Fruit fly (Drosophila melanogaster) whole organism, embryonic: Measurements from ENCODE around the gene inaE.

Source experiments
- Bgb ChIP-seq: fragments of 200-800 bp; sonication (Bioruptor generic); IDR thresholded peaks from 2 replicates; pipeline ENCODE4 v1.3.6; 2022; ENCODE audit warnings: missing biosample characterization, missing genetic modification characterization; ENCODE audit not compliant: partially characterized antibody
- CG11560 ChIP-seq: fragments of 200-800 bp; sonication (Bioruptor generic); IDR thresholded peaks from 3 replicates; pipeline ENCODE4 v1.3.6; 2022; ENCODE audit warnings: missing biosample characterization, missing genetic modification characterization
- CG12659 ChIP-seq: fragments of 200-800 bp; sonication (Bioruptor generic); optimal IDR thresholded peaks from 3 replicates; lab custom pipeline; 2017; ENCODE audit warnings: mild to moderate bottlenecking, missing biosample characterization, missing genetic modification reagents, missing genetic modification characterization
- CG13287 ChIP-seq: fragments of 200-800 bp; sonication (Bioruptor generic); IDR thresholded peaks from 2 replicates; pipeline ENCODE4 v1.3.6; 2022; ENCODE audit warnings: missing biosample characterization, missing genetic modification characterization; ENCODE audit not compliant: partially characterized antibody
- CG15479 ChIP-seq: fragments of 200-800 bp; sonication (Bioruptor generic); optimal IDR thresholded peaks from 3 replicates; lab custom pipeline; 2019; ENCODE audit warnings: missing biosample characterization, mild to moderate bottlenecking, missing genetic modification characterization, moderate library complexity
- CG1602 ChIP-seq: fragments of 200-800 bp; sonication (Bioruptor generic); optimal IDR thresholded peaks from 3 replicates; lab custom pipeline; 2016; ENCODE audit warnings: missing biosample characterization, missing genetic modification characterization
- CG18011 ChIP-seq: fragments of 200-800 bp; sonication (Bioruptor generic); optimal IDR thresholded peaks from 2 replicates; lab custom pipeline; 2017; ENCODE audit warnings: missing biosample characterization, missing genetic modification characterization, mild to moderate bottlenecking, moderate library complexity, missing genotype
- CG34224 ChIP-seq: fragments of 200-800 bp; sonication (Bioruptor generic); IDR thresholded peaks from 3 replicates; pipeline ENCODE4 v1.3.6; 2022; ENCODE audit warnings: missing biosample characterization, missing genetic modification characterization; ENCODE audit not compliant: partially characterized antibody
- CG4360 ChIP-seq: fragments of 200-800 bp; sonication (Bioruptor generic); IDR thresholded peaks from 2 replicates; pipeline ENCODE4 v1.3.6; 2022; ENCODE audit warnings: missing biosample characterization, missing genetic modification characterization
- CG6791 ChIP-seq: fragments of 200-800 bp; sonication (Bioruptor generic); IDR thresholded peaks from 3 replicates; pipeline ENCODE4 v1.3.6; 2022; ENCODE audit warnings: missing biosample characterization, missing genetic modification characterization; ENCODE audit not compliant: partially characterized antibody
- CG7963 ChIP-seq: fragments of 200-800 bp; sonication (Bioruptor generic); IDR thresholded peaks from 3 replicates; pipeline ENCODE4 v1.3.6; 2022; ENCODE audit warnings: missing biosample characterization, missing genetic modification characterization; ENCODE audit not compliant: partially characterized antibody
- CG8281 ChIP-seq: fragments of 200-800 bp; sonication (Bioruptor generic); optimal IDR thresholded peaks from 2 replicates; lab custom pipeline; 2018; ENCODE audit warnings: missing biosample characterization, mild to moderate bottlenecking, missing genetic modification characterization, moderate library complexity
- CG9797 ChIP-seq: fragments of 200-800 bp; sonication (Bioruptor generic); optimal IDR thresholded peaks from 3 replicates; lab custom pipeline; 2018; ENCODE audit warnings: missing biosample characterization, mild to moderate bottlenecking, missing genetic modification characterization
- Dbx ChIP-seq: fragments of 200-800 bp; sonication (Bioruptor generic); IDR thresholded peaks from 3 replicates; pipeline ENCODE4 v1.3.6; 2022; ENCODE audit warnings: missing biosample characterization, missing genetic modification characterization
- Dp ChIP-seq: fragments of 200-800 bp; sonication (Bioruptor generic); optimal IDR thresholded peaks from 2 replicates; lab custom pipeline; 2018; ENCODE audit warnings: missing biosample characterization, mild to moderate bottlenecking, missing genetic modification characterization, moderate library complexity
- Dref ChIP-seq: fragments of 200-800 bp; sonication (Bioruptor generic); IDR thresholded peaks from 2 replicates; pipeline ENCODE4 v1.3.6; 2022; ENCODE audit warnings: missing biosample characterization, missing genetic modification characterization
- E2f2 ChIP-seq: fragments of 200-800 bp; sonication (Bioruptor generic); IDR thresholded peaks from 2 replicates; pipeline ENCODE4 v1.3.6; 2022; ENCODE audit warnings: missing biosample characterization, missing genetic modification characterization
- MBD-R2 ChIP-seq: fragments of 200-800 bp; sonication (Bioruptor generic); IDR thresholded peaks from 2 replicates; pipeline ENCODE4 v1.3.6; 2022; ENCODE audit warnings: missing biosample characterization, missing genetic modification characterization
- MTF-1 ChIP-seq: fragments of 200-800 bp; sonication (Bioruptor generic); optimal IDR thresholded peaks from 2 replicates; lab custom pipeline; 2018; ENCODE audit warnings: missing biosample characterization, mild to moderate bottlenecking, missing genetic modification characterization, borderline replicate concordance
- Myb ChIP-seq: fragments of 200-800 bp; sonication (Bioruptor generic); optimal IDR thresholded peaks from 2 replicates; lab custom pipeline; 2016; ENCODE audit warnings: missing biosample characterization, missing genetic modification characterization
- Nf-YB ChIP-seq: fragments of 200-800 bp; sonication (Bioruptor generic); optimal IDR thresholded peaks from 3 replicates; lab custom pipeline; 2019; ENCODE audit warnings: missing biosample characterization, mild to moderate bottlenecking, missing genetic modification characterization, moderate library complexity
- Opbp ChIP-seq: fragments of 200-800 bp; sonication (Bioruptor generic); IDR thresholded peaks from 3 replicates; pipeline ENCODE4 v1.3.6; 2022; ENCODE audit warnings: missing biosample characterization, missing genetic modification characterization; ENCODE audit not compliant: partially characterized antibody
- Pdp1 ChIP-seq, 2 experiments: fragments of 200-800 bp; sonication (Bioruptor generic); optimal IDR thresholded peaks; 3 replicates each; lab custom pipeline; 2016; ENCODE audit warnings: missing biosample characterization in 2 of 2, missing genetic modification characterization in 2 of 2, mild to moderate bottlenecking in 1 of 2, moderate library complexity in 1 of 2
- Rx ChIP-seq: fragments of 200-800 bp; sonication (Bioruptor generic); IDR thresholded peaks from 2 replicates; pipeline ENCODE4 v1.3.6; 2022; ENCODE audit warnings: missing biosample characterization, missing genetic modification characterization
- Scr ChIP-seq: fragments of 200-800 bp; sonication (Bioruptor generic); IDR thresholded peaks from 2 replicates; pipeline ENCODE4 v1.3.6; 2022; ENCODE audit warnings: missing biosample characterization, missing genetic modification characterization; ENCODE audit not compliant: partially characterized antibody
- Taf1 ChIP-seq: fragments of 200-800 bp; sonication (Bioruptor generic); IDR thresholded peaks from 2 replicates; pipeline ENCODE4 v1.3.6; 2022; ENCODE audit warnings: missing biosample characterization, missing genetic modification characterization
- amos ChIP-seq: fragments of 200-800 bp; sonication (Bioruptor generic); IDR thresholded peaks from 2 replicates; pipeline ENCODE4 v1.3.6; 2022; ENCODE audit warnings: missing biosample characterization, missing genetic modification characterization; ENCODE audit not compliant: partially characterized antibody
- ato ChIP-seq: fragments of 200-800 bp; sonication (Bioruptor generic); IDR thresholded peaks from 2 replicates; pipeline ENCODE4 v1.3.6; 2022; ENCODE audit warnings: missing biosample characterization, missing genetic modification characterization; ENCODE audit not compliant: partially characterized antibody
- btn ChIP-seq: fragments of 200-800 bp; sonication (Bioruptor generic); optimal IDR thresholded peaks from 2 replicates; lab custom pipeline; 2016; ENCODE audit warnings: missing biosample characterization, missing genetic modification characterization
- disco-r ChIP-seq: fragments of 200-800 bp; sonication (Bioruptor generic); optimal IDR thresholded peaks from 2 replicates; lab custom pipeline; 2016; ENCODE audit warnings: missing biosample characterization, missing genetic modification characterization
- gfzf ChIP-seq: fragments of 200-800 bp; sonication (Bioruptor generic); optimal IDR thresholded peaks from 2 replicates; lab custom pipeline; 2016; ENCODE audit warnings: missing biosample characterization, mild to moderate bottlenecking, missing genetic modification characterization, moderate library complexity
- gsb ChIP-seq: fragments of 200-800 bp; sonication (Bioruptor generic); IDR thresholded peaks from 2 replicates; pipeline ENCODE4 v1.3.6; 2022; ENCODE audit warnings: missing biosample characterization, missing genetic modification characterization
- hbn ChIP-seq: fragments of 200-800 bp; sonication (Bioruptor generic); IDR thresholded peaks from 2 replicates; pipeline ENCODE4 v1.3.6; 2022; ENCODE audit warnings: missing biosample characterization, missing genetic modification characterization; ENCODE audit not compliant: partially characterized antibody
- insv ChIP-seq, 2 experiments: fragments of 200-800 bp; sonication (Bioruptor generic); optimal IDR thresholded peaks; 3 replicates each; lab custom pipeline; 2016 to 2018; ENCODE audit warnings: missing biosample characterization in 2 of 2, missing genetic modification characterization in 2 of 2
- lola ChIP-seq, 3 experiments: fragments of >200 bp in 2 of 3; fragments of 200-800 bp in 1 of 3; sonication (Bioruptor generic) in 1 of 3; optimal IDR thresholded peaks; 2 replicates each; lab custom pipeline; 2017 to 2019; ENCODE audit warnings: missing biosample characterization in 3 of 3, missing genetic modification characterization in 3 of 3, mild to moderate bottlenecking in 1 of 3, moderate library complexity in 1 of 3
- mirr ChIP-seq: fragments of 200-800 bp; sonication (Bioruptor generic); optimal IDR thresholded peaks from 3 replicates; lab custom pipeline; 2018; ENCODE audit warnings: missing biosample characterization, mild to moderate bottlenecking, missing genetic modification characterization
- nom ChIP-seq: fragments of 200-800 bp; sonication (Bioruptor generic); optimal IDR thresholded peaks from 2 replicates; lab custom pipeline; 2017; ENCODE audit warnings: missing biosample characterization, missing genetic modification characterization, mild to moderate bottlenecking, moderate library complexity, missing genetic modification reagents
- odd ChIP-seq: fragments of 200-800 bp; sonication (Bioruptor generic); optimal IDR thresholded peaks from 2 replicates; lab custom pipeline; 2017; ENCODE audit warnings: missing biosample characterization, mild to moderate bottlenecking, missing genetic modification characterization
- pan ChIP-seq, 4 experiments: fragments of >200 bp in 3 of 4; fragments of 200-800 bp in 1 of 4; sonication (Bioruptor generic) in 1 of 4; optimal IDR thresholded peaks in 3 of 4; IDR thresholded peaks in 1 of 4; 2 replicates each; pipeline versions ENCODE4 v1.3.6 to Lab custom; 2017 to 2022; ENCODE audit warnings: missing biosample characterization in 2 of 4, missing genetic modification characterization in 2 of 4, mixed read lengths in 1 of 4
- pzg ChIP-seq: fragments of 200-800 bp; sonication (Bioruptor generic); optimal IDR thresholded peaks from 3 replicates; lab custom pipeline; 2018; ENCODE audit warnings: missing biosample characterization, mild to moderate bottlenecking, missing genetic modification characterization, moderate library complexity
- sisA ChIP-seq: fragments of 200-800 bp; sonication (Bioruptor generic); IDR thresholded peaks from 2 replicates; pipeline ENCODE4 v1.3.6; 2022; ENCODE audit warnings: missing biosample characterization, missing genetic modification characterization
- sob ChIP-seq: fragments of 200-800 bp; sonication (Bioruptor generic); IDR thresholded peaks from 2 replicates; pipeline ENCODE4 v1.3.6; 2022; ENCODE audit warnings: missing biosample characterization, missing genetic modification characterization
- stwl ChIP-seq: fragments of 200-800 bp; sonication (Bioruptor generic); optimal IDR thresholded peaks from 3 replicates; lab custom pipeline; 2018; ENCODE audit warnings: missing biosample characterization, mild to moderate bottlenecking, missing genetic modification characterization, moderate library complexity
- sug ChIP-seq: fragments of 200-800 bp; optimal IDR thresholded peaks from 2 replicates; lab custom pipeline; 2019; ENCODE audit warnings: missing biosample characterization, mild to moderate bottlenecking, missing genetic modification characterization, moderate library complexity
- unc-4 ChIP-seq: fragments of 200-800 bp; sonication (Bioruptor generic); IDR thresholded peaks from 2 replicates; pipeline ENCODE4 v1.3.6; 2022; ENCODE audit warnings: missing biosample characterization, missing genetic modification characterization; ENCODE audit not compliant: partially characterized antibody
- zfh1 ChIP-seq: fragments of 200-800 bp; sonication (Bioruptor generic); IDR thresholded peaks from 3 replicates; pipeline ENCODE4 v1.3.6; 2022; ENCODE audit warnings: missing biosample characterization, missing genetic modification characterization

inaE gene

dm6 chrX:13736174-13736482 lies 47.4 kb upstream of the inaE start, which contains the start of gene g (continued):
- TF ChIP-seq gfzf (GFP tag; lab: Kevin White, UChicago), result peak; percentile 48
- TF ChIP-seq zfh1 (GFP tag; lab: Robert Waterston, UW), result no peak
- no peak for TF ChIP-seq Dbx (GFP tag; lab: Robert Waterston, UW)
- no peak for TF ChIP-seq nom (GFP tag; lab: Kevin White, UChicago)
- 0 out of 2 replicates have a peak, but pooled peaks have one; percentile 6 for TF ChIP-seq sob (GFP tag; lab: Robert Waterston, UW)
- TF ChIP-seq Dp (GFP tag; lab: Kevin White, UChicago), result peak; percentile 64
- no peak for TF ChIP-seq CG1602 (GFP tag; lab: Kevin White, UChicago)
- peak; percentile 80 for TF ChIP-seq CG7963
- peak; percentile 94 for TF ChIP-seq CG11560 (tag; lab: Robert Waterston, UW)
- peak; percentile 92 for TF ChIP-seq Opbp (GFP tag; lab: Robert Waterston, UW)

dm6 chrX:13737939-13738338 lies 45.6 kb upstream of the inaE start, which contains the start of gene CG11134:
Gene CG11134, plus strand, starts transcription at chrX:13737942.
- no peak for TF ChIP-seq CG8281 (tag; lab: Kevin White, UChicago)
- TF ChIP-seq E2f2, result peak; percentile 69
- TF ChIP-seq Dref, result peak; percentile 64
- TF ChIP-seq sug, result peak; percentile 18
- TF ChIP-seq hbn, result peak; percentile 14; the same call in 1 of the 2 replicates
- TF ChIP-seq CG15479 (GFP tag; lab: Kevin White, UChicago), result peak; percentile 52
- TF ChIP-seq CG34224 (GFP tag; lab: Robert Waterston, UW), result peak; percentile 43; the same call in 1 of the 3 replicates
- peak; percentile 38; the same call in 1 of the 3 replicates for TF ChIP-seq CG7963
- TF ChIP-seq odd (GFP tag; lab: Kevin White, UChicago), result no peak
- peak; percentile 39; the same call in 1 of the 2 replicates for TF ChIP-seq Bgb (GFP tag; lab: Robert Waterston, UW)
- TF ChIP-seq ato (GFP tag; lab: Robert Waterston, UW), result 0 out of 2 replicates have a peak, but pooled peaks have one; percentile 23
- TF ChIP-seq unc-4 (GFP tag; lab: Robert Waterston, UW), result 0 out of 2 replicates have a peak, but pooled peaks have one; percentile 26
- no peak for TF ChIP-seq CG9797 (GFP tag; lab: Kevin White, UChicago)
- peak; percentile 33; the same call in 1 of the 3 replicates for TF ChIP-seq CG6791 (GFP tag; lab: Robert Waterston, UW)
- TF ChIP-seq MTF-1, result no peak
- TF ChIP-seq stwl, result peak; percentile 26
- peak in 1 of 2 experiments; percentile 83 for TF ChIP-seq insv (GFP tag; optimal IDR thresholded peaks at IDR 0.05; lab: Kevin White, UChicago)
- no peak for TF ChIP-seq lola (GFP tag; optimal IDR thresholded peaks at IDR 0.05; lab: Kevin White, UChicago)
- no peak for TF ChIP-seq gsb (GFP tag; lab: Robert Waterston, UW)
- no peak for TF ChIP-seq Rx (GFP tag; lab: Robert Waterston, UW)
- no peak for TF ChIP-seq CG4360
- TF ChIP-seq amos (GFP tag; lab: Robert Waterston, UW), result peak; percentile 44; the same call in 1 of the 2 replicates
- no peak for TF ChIP-seq Nf-YB
- TF ChIP-seq CG18011 (GFP tag; lab: Kevin White, UChicago), result no peak
- no peak for TF ChIP-seq mirr (GFP tag; lab: Kevin White, UChicago)
- no peak for TF ChIP-seq disco-r (GFP tag; lab: Kevin White, UChicago)
- TF ChIP-seq Pdp1 (GFP tag; optimal IDR thresholded peaks at IDR 0.05; lab: Kevin White, UChicago), result peak in 1 of 2 experiments; percentile 15
- TF ChIP-seq btn (GFP tag; lab: Kevin White, UChicago), result no peak
- TF ChIP-seq pzg (GFP tag; lab: Kevin White, UChicago), result peak; percentile 38
- peak; percentile 51 for TF ChIP-seq Scr (GFP tag; lab: Robert Waterston, UW)
- TF ChIP-seq MBD-R2 (GFP tag; lab: Robert Waterston, UW), result peak; percentile 33
- no peak for TF ChIP-seq CG12659
- TF ChIP-seq Myb (GFP tag; lab: Kevin White, UChicago), result peak; percentile 61
- peak; percentile 43; the same call in 1 of the 2 replicates for TF ChIP-seq CG13287 (GFP tag; lab: Robert Waterston, UW)
- no peak for TF ChIP-seq sisA (GFP tag; lab: Robert Waterston, UW)
- no peak for TF ChIP-seq pan (optimal IDR thresholded peaks at IDR 0.05; lab: Kevin White, UChicago)
- TF ChIP-seq pan (GFP tag; optimal IDR thresholded peaks at IDR 0.05 in 1 of 2, IDR thresholded peaks at IDR 0.05 in 1 of 2), result no peak
- no peak for TF ChIP-seq Taf1
